Worm (Caenorhabditis elegans) whole organism, mixed stage, embryonic: Measurements from ENCODE around the gene D2096.7.
A peak's percentile ranks its signal among the peaks of the same experiment; 100 is the strongest.
"Not testable (repeated sequence)": the region's sequence is repeated elsewhere in the genome, so short reads cannot be mapped to it uniquely, and the experiment has no call there.

Experiments used
- M03D4.4 ChIP-seq: sonication (generic microtip); optimal IDR thresholded peaks from 2 replicates; lab custom pipeline; 2017; ENCODE audit warnings: mild to moderate bottlenecking, missing genetic modification characterization, missing compliant biosample characterization
- blmp-1 ChIP-seq: fragments of 150-350 bp; optimal IDR thresholded peaks from 2 replicates; lab custom pipeline; 2014; ENCODE audit warnings: missing biosample characterization, missing genetic modification characterization
- ceh-39 ChIP-seq: fragments of 150-350 bp; optimal IDR thresholded peaks from 2 replicates; lab custom pipeline; 2014; ENCODE audit warnings: missing biosample characterization, missing genetic modification characterization
- ceh-43 ChIP-seq: fragments of 200-800 bp; sonication (Bioruptor generic); optimal IDR thresholded peaks from 2 replicates; lab custom pipeline; 2018; ENCODE audit warnings: mild to moderate bottlenecking, missing genetic modification characterization, moderate library complexity, missing compliant biosample characterization
- ceh-83 ChIP-seq: fragments of 200-800 bp; sonication (Bioruptor generic); optimal IDR thresholded peaks from 2 replicates; lab custom pipeline; 2018; ENCODE audit warnings: mild to moderate bottlenecking, missing genetic modification characterization, missing compliant biosample characterization
- ces-1 ChIP-seq: fragments of 150-350 bp; optimal IDR thresholded peaks from 2 replicates; lab custom pipeline; 2014; ENCODE audit warnings: missing biosample characterization, missing genetic modification reagents, missing genetic modification characterization
- cnd-1 ChIP-seq: fragments of 200-800 bp; sonication (Bioruptor generic); optimal IDR thresholded peaks from 2 replicates; lab custom pipeline; 2018; ENCODE audit warnings: mild to moderate bottlenecking, missing genetic modification characterization, missing compliant biosample characterization
- elt-1 ChIP-seq: sonication (generic microtip); optimal IDR thresholded peaks from 2 replicates; lab custom pipeline; 2017; ENCODE audit warnings: missing genetic modification characterization, mild to moderate bottlenecking, missing compliant biosample characterization, antibody characterized with exemption, moderate library complexity, borderline replicate concordance; ENCODE audit not compliant: insufficient read depth
- flh-1 ChIP-seq: fragments of 200-800 bp; sonication (Bioruptor generic); optimal IDR thresholded peaks from 2 replicates; lab custom pipeline; 2018; ENCODE audit warnings: mild to moderate bottlenecking, missing genetic modification characterization, moderate library complexity, missing compliant biosample characterization
- ham-2 ChIP-seq: fragments of 200-800 bp; sonication (Bioruptor generic); optimal IDR thresholded peaks from 2 replicates; lab custom pipeline; 2018; ENCODE audit warnings: mild to moderate bottlenecking, missing genetic modification characterization, missing compliant biosample characterization
- hlh-1 ChIP-seq: fragments of 150-350 bp; optimal IDR thresholded peaks from 2 replicates; lab custom pipeline; 2014; ENCODE audit warnings: missing biosample characterization, missing genetic modification reagents, missing genetic modification characterization
- lin-13 ChIP-seq: fragments of 150-350 bp; optimal IDR thresholded peaks from 2 replicates; lab custom pipeline; 2014; ENCODE audit warnings: missing biosample characterization, missing genetic modification characterization
- lsy-2 ChIP-seq: fragments of 150-350 bp; optimal IDR thresholded peaks from 2 replicates; lab custom pipeline; 2014; ENCODE audit warnings: missing biosample characterization, missing genetic modification characterization
- mab-5 ChIP-seq: fragments of 150-350 bp; optimal IDR thresholded peaks from 2 replicates; lab custom pipeline; 2014; ENCODE audit warnings: missing biosample characterization, missing genetic modification characterization
- mep-1 ChIP-seq: fragments of 150-350 bp; optimal IDR thresholded peaks from 2 replicates; lab custom pipeline; 2017; ENCODE audit warnings: missing biosample characterization, missing genetic modification reagents, missing genetic modification characterization, inconsistent platforms
- nhr-12 ChIP-seq: fragments of 150-350 bp; optimal IDR thresholded peaks from 2 replicates; lab custom pipeline; 2014; ENCODE audit warnings: missing biosample characterization, missing genetic modification characterization
- nhr-237 ChIP-seq: fragments of 150-350 bp; optimal IDR thresholded peaks from 2 replicates; lab custom pipeline; 2014; ENCODE audit warnings: missing biosample characterization, missing genetic modification characterization
- nhr-28 ChIP-seq: fragments of 150-350 bp; optimal IDR thresholded peaks from 2 replicates; lab custom pipeline; 2014; ENCODE audit warnings: missing biosample characterization, missing genetic modification characterization
- pha-4 ChIP-seq: fragments of 150-350 bp; optimal IDR thresholded peaks from 2 replicates; lab custom pipeline; 2018; ENCODE audit warnings: missing biosample characterization, missing genetic modification reagents, missing genetic modification characterization
- sem-2 ChIP-seq: fragments of 200-800 bp; sonication (Bioruptor generic); optimal IDR thresholded peaks from 2 replicates; lab custom pipeline; 2018; ENCODE audit warnings: mild to moderate bottlenecking, missing genetic modification characterization, missing compliant biosample characterization
- sptf-1 ChIP-seq: sonication (generic microtip); optimal IDR thresholded peaks from 2 replicates; lab custom pipeline; 2017; ENCODE audit warnings: mild to moderate bottlenecking, missing genetic modification characterization, moderate library complexity, missing compliant biosample characterization
- tbx-8 ChIP-seq: fragments of 200-800 bp; sonication (Bioruptor generic); optimal IDR thresholded peaks from 2 replicates; lab custom pipeline; 2018; ENCODE audit warnings: mild to moderate bottlenecking, missing genetic modification characterization, moderate library complexity, missing compliant biosample characterization
- unc-39 ChIP-seq: fragments of 150-350 bp; optimal IDR thresholded peaks from 2 replicates; lab custom pipeline; 2014; ENCODE audit warnings: missing biosample characterization, missing genetic modification characterization
- unc-62 ChIP-seq: fragments of 150-350 bp; optimal IDR thresholded peaks from 2 replicates; lab custom pipeline; 2014; ENCODE audit warnings: missing biosample characterization, missing genetic modification reagents, missing genetic modification characterization
- zip-8 ChIP-seq: fragments of 150-350 bp; optimal IDR thresholded peaks from 2 replicates; lab custom pipeline; 2014; ENCODE audit warnings: missing biosample characterization, missing genetic modification characterization
- ztf-11 ChIP-seq: fragments of 150-350 bp; optimal IDR thresholded peaks from 2 replicates; lab custom pipeline; 2014; ENCODE audit warnings: missing biosample characterization, missing genetic modification characterization

Gene D2096.7

ce11 chrIV:8389139-8389538, 11.7 kb upstream of the D2096.7 start, which contains the start of gene D2096.10:
D2096.10 (minus strand) TSS chrIV:8389239.
- not testable (repeated sequence) for TF ChIP-seq zip-8, elt-1, mab-5 (tag; lab: Kevin White, UChicago)

DNA sequence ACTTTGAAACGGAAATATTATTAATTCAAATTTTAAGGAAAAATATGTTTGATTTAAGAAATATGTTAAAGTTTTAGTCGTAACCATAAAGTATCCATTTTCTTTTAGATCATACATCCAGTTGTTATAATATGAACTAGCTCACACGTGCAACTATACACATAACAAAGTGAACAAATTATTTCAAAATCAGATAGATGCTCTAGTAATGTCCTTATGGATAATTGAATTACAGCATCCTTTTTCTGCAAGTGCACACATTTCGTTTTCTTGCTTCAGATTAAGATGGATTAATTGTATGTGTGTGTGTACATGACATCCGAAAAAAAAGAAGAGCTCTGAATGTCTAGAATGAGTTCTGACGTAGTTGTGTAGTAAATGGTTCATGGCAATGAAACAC, 8.2 kb upstream of the D2096.7 start:
- TF ChIP-seq elt-1 (tag; lab: Kevin White, UChicago) = no peak
- TF ChIP-seq ces-1 (GFP tag; lab: Kevin White, UChicago) = peak; percentile 78

DNA sequence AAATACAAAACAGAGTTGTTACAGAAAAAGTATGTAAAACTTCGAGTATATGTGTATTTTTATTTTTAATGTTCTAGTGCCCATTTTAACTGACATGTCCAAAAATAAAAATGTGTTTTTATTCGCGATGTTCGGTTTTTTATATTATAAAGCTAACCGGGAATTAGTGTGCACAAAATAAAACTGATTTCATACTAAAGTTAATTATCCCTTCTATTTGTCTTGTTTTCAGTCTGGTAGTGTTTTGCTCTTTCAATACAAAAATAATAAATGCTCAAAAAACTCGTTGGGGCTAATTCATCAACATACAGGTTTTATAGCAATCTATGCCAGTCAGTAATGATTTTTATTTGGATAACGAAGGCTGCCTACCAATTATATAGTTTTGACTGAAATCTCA, 7.3 kb upstream of the D2096.7 start:
- no peak for TF ChIP-seq nhr-237 (tag; lab: Kevin White, UChicago)
- no peak for TF ChIP-seq sem-2 (GFP tag; lab: Kevin White, UChicago)
- no peak for TF ChIP-seq ztf-11 (tag; lab: Kevin White, UChicago)
- TF ChIP-seq nhr-12 = no peak
- TF ChIP-seq zip-8 (tag; lab: Kevin White, UChicago) = no peak
- no peak for TF ChIP-seq unc-39 (tag; lab: Kevin White, UChicago)
- no peak for TF ChIP-seq hlh-1
- no peak for TF ChIP-seq M03D4.4
- no peak for TF ChIP-seq mab-5 (tag; lab: Kevin White, UChicago)
- no peak for TF ChIP-seq tbx-8 (GFP tag; lab: Kevin White, UChicago)

- TF ChIP-seq flh-1 (GFP tag; lab: Kevin White, UChicago) = no peak
- TF ChIP-seq nhr-28 (tag; lab: Kevin White, UChicago) = no peak
- no peak for TF ChIP-seq ceh-43
- no peak for TF ChIP-seq unc-62 (GFP tag; lab: Kevin White, UChicago)
These were observed 5.3 kb upstream of the D2096.7 start, which contains the start of gene D2096.9 for ce11 chrIV:8382695-8383094. D2096.9 (minus strand) TSS chrIV:8382795.

DNA sequence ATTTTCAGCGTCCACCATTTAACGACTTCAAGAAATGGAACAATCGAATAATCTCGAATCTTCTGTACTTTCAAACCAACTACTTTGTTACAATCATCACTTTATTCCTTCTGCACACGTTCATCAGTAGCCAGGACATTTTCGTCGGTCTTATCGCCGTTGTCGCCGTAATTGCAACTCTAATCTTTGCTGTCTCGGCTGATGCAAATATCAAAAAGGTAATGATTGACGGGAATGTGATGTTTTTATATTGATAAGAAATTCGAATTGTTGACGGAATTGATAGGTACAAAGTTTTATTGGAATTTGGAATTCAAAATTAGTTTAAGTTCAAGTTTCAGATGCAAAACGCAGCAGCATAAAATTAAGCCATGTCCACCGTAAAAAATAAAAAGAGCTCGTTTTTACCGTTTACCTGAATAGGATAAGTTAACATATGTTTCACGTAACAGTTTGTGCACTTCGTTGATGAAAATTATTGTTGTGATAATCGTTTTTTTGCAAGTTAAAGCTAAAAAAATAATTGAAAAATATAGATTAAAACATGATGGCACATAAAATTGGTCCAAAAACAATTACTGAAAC, 2.9 kb upstream of the D2096.7 start:
- TF ChIP-seq sem-2 (GFP tag; lab: Kevin White, UChicago) (no peak), ceh-83 (GFP tag; lab: Kevin White, UChicago) (no peak), nhr-237 (tag; lab: Kevin White, UChicago) (no peak), cnd-1 (no peak), nhr-28 (tag; lab: Kevin White, UChicago) (no peak), M03D4.4 (no peak), ham-2 (GFP tag; lab: Kevin White, UChicago) (no peak), flh-1 (GFP tag; lab: Kevin White, UChicago) (no peak)

ce11 chrIV:8379683-8380082, 2.3 kb upstream of the D2096.7 start, which contains the start of gene praf-3:
praf-3 (plus strand) TSS chrIV:8379983.
- no peak for TF ChIP-seq hlh-1
- no peak for TF ChIP-seq mab-5 (tag; lab: Kevin White, UChicago)
- TF ChIP-seq sem-2 (GFP tag; lab: Kevin White, UChicago) = no peak
- no peak for TF ChIP-seq blmp-1 (tag; lab: Kevin White, UChicago)

ce11 chrIV:8379278-8379677, 1.8 kb upstream of the D2096.7 start, which contains the start of gene nap-1:
nap-1 (minus strand) TSS chrIV:8379319.
- TF ChIP-seq ces-1 (GFP tag; lab: Kevin White, UChicago) (peak; percentile 42), lsy-2 (tag; lab: Kevin White, UChicago) (peak; percentile 74), pha-4 (tag; lab: Kevin White, UChicago) (peak; percentile 60), lin-13 (tag; lab: Kevin White, UChicago) (peak; percentile 61), mep-1 (tag; lab: Kevin White, UChicago) (peak; percentile 69), ceh-39 (tag; lab: Kevin White, UChicago) (peak; percentile 56), elt-1 (tag; lab: Kevin White, UChicago) (no peak), nhr-28 (tag; lab: Kevin White, UChicago) (no peak), sem-2 (GFP tag; lab: Kevin White, UChicago) (no peak), ceh-43 (no peak), nhr-237 (tag; lab: Kevin White, UChicago) (peak; percentile 31), unc-62 (GFP tag; lab: Kevin White, UChicago) (no peak), sptf-1 (no peak)
